Worm (Caenorhabditis elegans): ENCODE measurements around the gene F41E7.2.

Gene F41E7.2

ce11 chrX:10301920-10302319 is 28.4 kb downstream of the F41E7.2 start (continued):
- TF ChIP-seq lin-39 (tag; optimal IDR thresholded peaks at IDR 0.05) (no peak), nhr-20 (tag; optimal IDR thresholded peaks at IDR 0.05) (peak; percentile 75), xbp-1 (tag; optimal IDR thresholded peaks at IDR 0.05) (no peak), dpl-1 (GFP tag; optimal IDR thresholded peaks at IDR 0.05) (no peak), F16B12.6 (tag; optimal IDR thresholded peaks at IDR 0.05) (no peak), hlh-17 (GFP tag; optimal IDR thresholded peaks at IDR 0.05; ENCODE audit: borderline replicate concordance) (no peak), elt-3 (tag; optimal IDR thresholded peaks at IDR 0.05) (peak in 1 of 6 experiments; percentile 9), nhr-71 (tag; optimal IDR thresholded peaks at IDR 0.05) (peak; percentile 38), nhr-12 (tag; optimal IDR thresholded peaks at IDR 0.05) (no peak), lin-35 (GFP tag; optimal IDR thresholded peaks at IDR 0.05) (no peak), grh-1 (GFP tag; IDR thresholded peaks at IDR 0.05) (0 out of 2 replicates have a peak, but pooled peaks have one; percentile 19), jun-1 (tag; optimal IDR thresholded peaks at IDR 0.05) (no peak), ztf-4 (tag; optimal IDR thresholded peaks at IDR 0.05) (no peak), C16A3.4 (tag; optimal IDR thresholded peaks at IDR 0.05) (no peak), C04F5.9 (tag; optimal IDR thresholded peaks at IDR 0.05) (no peak), tlp-1 (tag; optimal IDR thresholded peaks at IDR 0.05) (no peak), ceh-82 (tag; optimal IDR thresholded peaks at IDR 0.05) (no peak), fkh-8 (tag; optimal IDR thresholded peaks at IDR 0.05) (no peak)

ce11 chrX:10302430-10302829 is 28.9 kb downstream of the F41E7.2 start, which contains the start of gene fip-5:
fip-5 (plus strand) TSS chrX:10302741.
- no peak for TF ChIP-seq elt-2 (tag; optimal IDR thresholded peaks at IDR 0.05)
- no peak for TF ChIP-seq ztf-11 (tag; optimal IDR thresholded peaks at IDR 0.05)
- no peak for TF ChIP-seq hlh-17 (GFP tag; optimal IDR thresholded peaks at IDR 0.05; ENCODE audit: borderline replicate concordance)
- no peak for TF ChIP-seq aly-2 (tag; optimal IDR thresholded peaks at IDR 0.05)
- TF ChIP-seq pqm-1 (tag; optimal IDR thresholded peaks at IDR 0.05), result no peak
- TF ChIP-seq aha-1 (tag; optimal IDR thresholded peaks at IDR 0.05), result no peak
- no peak for TF ChIP-seq xbp-1 (tag; optimal IDR thresholded peaks at IDR 0.05)
- TF ChIP-seq ets-5 (GFP tag; IDR thresholded peaks at IDR 0.05), result no peak
- TF ChIP-seq snpc-4 (tag; optimal IDR thresholded peaks at IDR 0.05), result no peak
- no peak for TF ChIP-seq lir-3 (tag; optimal IDR thresholded peaks at IDR 0.05; ENCODE audit: poor library complexity)
- TF ChIP-seq ceh-8 (GFP tag; optimal IDR thresholded peaks at IDR 0.05), result no peak
- no peak for TF ChIP-seq fos-1 (tag; optimal IDR thresholded peaks at IDR 0.05)
- TF ChIP-seq mef-2 (tag; optimal IDR thresholded peaks at IDR 0.05), result no peak
- no peak for TF ChIP-seq hlh-4 (tag; optimal IDR thresholded peaks at IDR 0.05)
- TF ChIP-seq nhr-28 (tag; optimal IDR thresholded peaks at IDR 0.05), result no peak

ce11 chrX:10304178-10304577 is 30.7 kb downstream of the F41E7.2 start, which contains the start of gene fipr-21:
fipr-21 (plus strand) TSS chrX:10304529.
- peak; percentile 3 for TF ChIP-seq rnt-1 (tag; optimal IDR thresholded peaks at IDR 0.05)
- TF ChIP-seq elt-3 (tag; optimal IDR thresholded peaks at IDR 0.05), result peak in 2 of 6 experiments; percentile 8 to 67
- no peak for TF ChIP-seq ceh-90 (tag; optimal IDR thresholded peaks at IDR 0.05)
- peak; percentile 63 for TF ChIP-seq nhr-20 (tag; optimal IDR thresholded peaks at IDR 0.05)
- no peak for TF ChIP-seq alr-1 (tag; optimal IDR thresholded peaks at IDR 0.05; ENCODE audit: borderline replicate concordance)
- no peak for TF ChIP-seq nhr-28 (tag; optimal IDR thresholded peaks at IDR 0.05)
- TF ChIP-seq mab-9 (GFP tag; IDR thresholded peaks at IDR 0.05), result no peak
- TF ChIP-seq unc-98 (GFP tag; IDR thresholded peaks at IDR 0.05), result no peak
- TF ChIP-seq blmp-1 (tag; optimal IDR thresholded peaks at IDR 0.05), result peak; percentile 88
- no peak for TF ChIP-seq jun-1 (tag; optimal IDR thresholded peaks at IDR 0.05)
- TF ChIP-seq lin-15B (tag; optimal IDR thresholded peaks at IDR 0.05), result no peak
- TF ChIP-seq aha-1 (tag; optimal IDR thresholded peaks at IDR 0.05), result no peak
- no peak for TF ChIP-seq Y116A8C.19 (tag; optimal IDR thresholded peaks at IDR 0.05; ENCODE audit: borderline replicate concordance)
- no peak for TF ChIP-seq nhr-47 (tag; optimal IDR thresholded peaks at IDR 0.05)
- no peak for TF ChIP-seq nhr-12 (tag; optimal IDR thresholded peaks at IDR 0.05)
- TF ChIP-seq tbx-2 (tag; optimal IDR thresholded peaks at IDR 0.05), result no peak
- peak; percentile 25 for TF ChIP-seq mep-1 (tag; optimal IDR thresholded peaks at IDR 0.05)
- TF ChIP-seq nhr-71 (tag; optimal IDR thresholded peaks at IDR 0.05), result peak; percentile 32
- TF ChIP-seq snpc-4 (tag; optimal IDR thresholded peaks at IDR 0.05), result no peak
- no peak for TF ChIP-seq fkh-4 (tag; optimal IDR thresholded peaks at IDR 0.05; ENCODE audit: borderline replicate concordance)
- TF ChIP-seq ceh-63 (GFP tag; optimal IDR thresholded peaks at IDR 0.05), result no peak
- no peak for TF ChIP-seq tlp-1 (tag; optimal IDR thresholded peaks at IDR 0.05)
- peak; percentile 68 for TF ChIP-seq lin-14 (GFP tag; optimal IDR thresholded peaks at IDR 0.05)
- TF ChIP-seq hpl-2 (GFP tag; optimal IDR thresholded peaks at IDR 0.05), result no peak
- TF ChIP-seq nhr-90 (tag; optimal IDR thresholded peaks at IDR 0.05; ENCODE audit: poor library complexity), result no peak
- peak in 1 of 2 experiments; percentile 11 for TF ChIP-seq lsy-2 (tag; optimal IDR thresholded peaks at IDR 0.05)
- peak; percentile 92 for TF ChIP-seq nhr-85 (tag)

Data from whole organism, L1 larva.